Fruit fly (Drosophila melanogaster) whole organism, embryonic: ENCODE measurements around the gene CG3149.
A peak's percentile ranks its signal among the peaks of the same experiment; 100 is the strongest.

Source experiments
- ATbp ChIP-seq: fragments of 200-800 bp; sonication (Bioruptor generic); optimal IDR thresholded peaks from 2 replicates; lab custom pipeline; 2017; ENCODE audit warnings: missing biosample characterization, mild to moderate bottlenecking, missing genetic modification characterization, missing genetic modification reagents
- CG10267 ChIP-seq: fragments of 200-800 bp; sonication (Bioruptor generic); optimal IDR thresholded peaks from 2 replicates; lab custom pipeline; 2018; ENCODE audit warnings: missing biosample characterization, mild to moderate bottlenecking, missing genetic modification characterization, moderate library complexity
- CG11695 ChIP-seq: fragments of 200-800 bp; sonication (Bioruptor generic); IDR thresholded peaks from 3 replicates; pipeline ENCODE4 v1.3.6; 2022; ENCODE audit warnings: missing biosample characterization, missing genetic modification characterization
- CG14441 ChIP-seq: fragments of 200-800 bp; sonication (Bioruptor generic); IDR thresholded peaks from 2 replicates; pipeline ENCODE4 v1.3.6; 2022; ENCODE audit warnings: missing biosample characterization, missing genetic modification characterization
- CG14667 ChIP-seq: fragments of 200-800 bp; sonication (Bioruptor generic); IDR thresholded peaks from 2 replicates; pipeline ENCODE4 v1.3.6; 2022; ENCODE audit warnings: missing biosample characterization, missing genetic modification characterization
- CG17802 ChIP-seq: fragments of 200-800 bp; sonication (Bioruptor generic); optimal IDR thresholded peaks from 2 replicates; lab custom pipeline; 2018; ENCODE audit warnings: missing biosample characterization, mild to moderate bottlenecking, missing genetic modification characterization, moderate library complexity
- CG1832 ChIP-seq: fragments of 200-800 bp; sonication (Bioruptor generic); optimal IDR thresholded peaks from 2 replicates; lab custom pipeline; 2017; ENCODE audit warnings: missing biosample characterization, mild to moderate bottlenecking, missing genetic modification characterization, inconsistent platforms
- CG18764 ChIP-seq: fragments of 200-800 bp; sonication (Bioruptor generic); optimal IDR thresholded peaks from 3 replicates; lab custom pipeline; 2016; ENCODE audit warnings: missing biosample characterization, missing genetic modification characterization
- CG2129 ChIP-seq: fragments of 200-800 bp; sonication (Bioruptor generic); IDR thresholded peaks from 2 replicates; pipeline ENCODE4 v1.3.6; 2022; ENCODE audit warnings: missing biosample characterization, missing genetic modification characterization; ENCODE audit not compliant: partially characterized antibody
- CG2875 ChIP-seq: fragments of 200-800 bp; sonication (Bioruptor generic); optimal IDR thresholded peaks from 2 replicates; lab custom pipeline; 2017; ENCODE audit warnings: missing biosample characterization, mild to moderate bottlenecking, missing genetic modification characterization, missing genetic modification reagents
- CG3838 ChIP-seq: fragments of 200-800 bp; sonication (Bioruptor generic); optimal IDR thresholded peaks from 3 replicates; lab custom pipeline; 2016; ENCODE audit warnings: missing biosample characterization, missing genetic modification characterization
- CG4730 ChIP-seq: fragments of 200-800 bp; sonication (Bioruptor generic); IDR thresholded peaks from 2 replicates; pipeline ENCODE4 v1.3.6; 2022; ENCODE audit warnings: missing biosample characterization, missing genetic modification characterization
- CG6272 ChIP-seq: fragments of 200-800 bp; sonication (Bioruptor generic); IDR thresholded peaks from 2 replicates; pipeline ENCODE4 v1.3.6; 2022; ENCODE audit warnings: missing biosample characterization, missing genetic modification characterization
- CG6683 ChIP-seq: fragments of 200-800 bp; sonication (Bioruptor generic); optimal IDR thresholded peaks from 2 replicates; lab custom pipeline; 2017; ENCODE audit warnings: missing biosample characterization, mild to moderate bottlenecking, missing genetic modification characterization, missing genetic modification reagents
- CG7786 ChIP-seq: fragments of 200-800 bp; sonication (Bioruptor generic); optimal IDR thresholded peaks from 2 replicates; lab custom pipeline; 2016; ENCODE audit warnings: missing biosample characterization, missing genetic modification characterization
- CG8290 ChIP-seq, 3 experiments: fragments of 200-800 bp; sonication (Bioruptor generic); optimal IDR thresholded peaks; 2 replicates each; lab custom pipeline; 2016 to 2019; ENCODE audit warnings: missing biosample characterization in 3 of 3, missing genetic modification characterization in 3 of 3, mild to moderate bottlenecking in 2 of 3, moderate library complexity in 1 of 3
- CG9797 ChIP-seq: fragments of 200-800 bp; sonication (Bioruptor generic); optimal IDR thresholded peaks from 3 replicates; lab custom pipeline; 2018; ENCODE audit warnings: missing biosample characterization, mild to moderate bottlenecking, missing genetic modification characterization
- HHEX ChIP-seq: fragments of 200-800 bp; sonication (Bioruptor generic); optimal IDR thresholded peaks from 3 replicates; lab custom pipeline; 2017; ENCODE audit warnings: missing biosample characterization, mild to moderate bottlenecking, missing genetic modification characterization, missing genetic modification reagents
- Hr3 ChIP-seq: fragments of 200-800 bp; sonication (Bioruptor generic); optimal IDR thresholded peaks from 3 replicates; lab custom pipeline; 2016; ENCODE audit warnings: missing biosample characterization, missing genetic modification characterization
- Hr78 ChIP-seq, 2 experiments: fragments of 200-800 bp in 1 of 2; fragments of >200 bp in 1 of 2; sonication (Bioruptor generic) in 1 of 2; optimal IDR thresholded peaks; 2 replicates each; lab custom pipeline; 2017 to 2019; ENCODE audit warnings: missing biosample characterization in 2 of 2, missing genetic modification characterization in 2 of 2, mild to moderate bottlenecking in 1 of 2, moderate library complexity in 1 of 2
- Hsf ChIP-seq: fragments of 200-800 bp; sonication (Bioruptor generic); optimal IDR thresholded peaks from 3 replicates; lab custom pipeline; 2016; ENCODE audit warnings: missing biosample characterization, missing genetic modification characterization
- MTF-1 ChIP-seq: fragments of 200-800 bp; sonication (Bioruptor generic); optimal IDR thresholded peaks from 2 replicates; lab custom pipeline; 2018; ENCODE audit warnings: missing biosample characterization, mild to moderate bottlenecking, missing genetic modification characterization, borderline replicate concordance
- Mrtf ChIP-seq: fragments of 200-800 bp; sonication (Bioruptor generic); IDR thresholded peaks from 3 replicates; pipeline ENCODE4 v1.3.6; 2022; ENCODE audit warnings: missing biosample characterization, missing genetic modification characterization
- NK7.1 ChIP-seq: fragments of 200-800 bp; sonication (Bioruptor generic); optimal IDR thresholded peaks from 3 replicates; lab custom pipeline; 2016; ENCODE audit warnings: missing biosample characterization, missing genetic modification characterization
- Oaz ChIP-seq: fragments of 200-800 bp; sonication (Bioruptor generic); IDR thresholded peaks from 2 replicates; pipeline ENCODE4 v1.3.6; 2022; ENCODE audit warnings: missing biosample characterization, missing genetic modification characterization
- PHDP ChIP-seq: fragments of 200-800 bp; sonication (Bioruptor generic); optimal IDR thresholded peaks from 3 replicates; lab custom pipeline; 2018; ENCODE audit warnings: missing biosample characterization, mild to moderate bottlenecking, missing genetic modification characterization, moderate library complexity
- Sin3A ChIP-seq: fragments of >200 bp; optimal IDR thresholded peaks from 2 replicates; lab custom pipeline; 2018
- Spps ChIP-seq: fragments of 200-800 bp; sonication (Bioruptor generic); optimal IDR thresholded peaks from 2 replicates; lab custom pipeline; 2018; ENCODE audit warnings: missing biosample characterization, mild to moderate bottlenecking, missing genetic modification characterization
- cato ChIP-seq: fragments of 200-800 bp; sonication (Bioruptor generic); optimal IDR thresholded peaks from 2 replicates; lab custom pipeline; 2016; ENCODE audit warnings: missing biosample characterization, missing genetic modification characterization, borderline replicate concordance
- caup ChIP-seq: fragments of 200-800 bp; sonication (Bioruptor generic); optimal IDR thresholded peaks from 3 replicates; lab custom pipeline; 2017; ENCODE audit warnings: missing biosample characterization, mild to moderate bottlenecking, missing genetic modification characterization, moderate library complexity; ENCODE audit not compliant: severe bottlenecking
- crp ChIP-seq, 2 experiments: fragments of 200-800 bp; sonication (Bioruptor generic); optimal IDR thresholded peaks; 2 replicates in 1 of 2; 3 replicates in 1 of 2; lab custom pipeline; 2017; ENCODE audit warnings: missing biosample characterization in 2 of 2, missing genetic modification characterization in 2 of 2, mild to moderate bottlenecking in 1 of 2, moderate library complexity in 1 of 2
- ems ChIP-seq: fragments of 200-800 bp; sonication (Bioruptor generic); optimal IDR thresholded peaks from 3 replicates; lab custom pipeline; 2016; ENCODE audit warnings: missing biosample characterization, missing genetic modification characterization
- fru ChIP-seq: fragments of >200 bp; optimal IDR thresholded peaks from 2 replicates; lab custom pipeline; 2017
- gcm2 ChIP-seq: fragments of 200-800 bp; sonication (Bioruptor generic); optimal IDR thresholded peaks from 2 replicates; lab custom pipeline; 2016; ENCODE audit warnings: missing biosample characterization, missing genetic modification characterization
- grau ChIP-seq: fragments of 200-800 bp; optimal IDR thresholded peaks from 3 replicates; lab custom pipeline; 2019; ENCODE audit warnings: missing biosample characterization, mild to moderate bottlenecking, missing genetic modification characterization, moderate library complexity
- ham ChIP-seq: fragments of 200-800 bp; sonication (Bioruptor generic); IDR thresholded peaks from 2 replicates; pipeline ENCODE4 v1.3.6; 2022; ENCODE audit warnings: missing biosample characterization, missing genetic modification characterization
- kah ChIP-seq: fragments of 200-800 bp; sonication (Bioruptor generic); optimal IDR thresholded peaks from 2 replicates; lab custom pipeline; 2018; ENCODE audit warnings: missing biosample characterization, mild to moderate bottlenecking, missing genetic modification characterization
- ken ChIP-seq: fragments of 200-800 bp; sonication (Bioruptor generic); IDR thresholded peaks from 3 replicates; pipeline ENCODE4 v1.3.6; 2022; ENCODE audit warnings: missing biosample characterization, missing genetic modification characterization
- lab ChIP-seq: fragments of 200-800 bp; sonication (Bioruptor generic); optimal IDR thresholded peaks from 3 replicates; lab custom pipeline; 2017; ENCODE audit warnings: missing biosample characterization, missing genetic modification characterization, mild to moderate bottlenecking, moderate library complexity, missing genetic modification reagents
- mam ChIP-seq: fragments of 200-800 bp; sonication (Bioruptor generic); optimal IDR thresholded peaks from 3 replicates; lab custom pipeline; 2016; ENCODE audit warnings: missing biosample characterization, missing genetic modification characterization
- nmo ChIP-seq: fragments of 200-800 bp; sonication (Bioruptor generic); optimal IDR thresholded peaks from 2 replicates; lab custom pipeline; 2018; ENCODE audit warnings: missing biosample characterization, mild to moderate bottlenecking, missing genetic modification characterization, moderate library complexity
- pum ChIP-seq: fragments of 200-800 bp; sonication (Bioruptor generic); optimal IDR thresholded peaks from 2 replicates; lab custom pipeline; 2016; ENCODE audit warnings: missing biosample characterization, missing genetic modification characterization
- ro ChIP-seq: fragments of 200-800 bp; sonication (Bioruptor generic); IDR thresholded peaks from 2 replicates; pipeline ENCODE4 v1.3.6; 2022; ENCODE audit warnings: missing biosample characterization, missing genetic modification characterization
- run ChIP-seq: fragments of 200-800 bp; sonication (Bioruptor generic); optimal IDR thresholded peaks from 3 replicates; lab custom pipeline; 2018; ENCODE audit warnings: missing biosample characterization, mild to moderate bottlenecking, missing genetic modification characterization
- scrt ChIP-seq: fragments of 200-800 bp; sonication (Bioruptor generic); optimal IDR thresholded peaks from 2 replicates; lab custom pipeline; 2018; ENCODE audit warnings: missing biosample characterization, mild to moderate bottlenecking, missing genetic modification characterization, moderate library complexity
- sqz ChIP-seq: fragments of 200-800 bp; sonication (Bioruptor generic); optimal IDR thresholded peaks from 3 replicates; lab custom pipeline; 2018; ENCODE audit warnings: missing biosample characterization, mild to moderate bottlenecking, missing genetic modification characterization
- ttk ChIP-seq: fragments of 200-800 bp; sonication (Bioruptor generic); IDR thresholded peaks from 2 replicates; pipeline ENCODE4 v2.1.2; 2022; ENCODE audit warnings: missing biosample characterization, missing genetic modification characterization
- unpg ChIP-seq: fragments of 200-800 bp; sonication (Bioruptor generic); optimal IDR thresholded peaks from 3 replicates; lab custom pipeline; 2018; ENCODE audit warnings: missing biosample characterization, mild to moderate bottlenecking, missing genetic modification characterization, moderate library complexity

The CG3149 gene

DNA sequence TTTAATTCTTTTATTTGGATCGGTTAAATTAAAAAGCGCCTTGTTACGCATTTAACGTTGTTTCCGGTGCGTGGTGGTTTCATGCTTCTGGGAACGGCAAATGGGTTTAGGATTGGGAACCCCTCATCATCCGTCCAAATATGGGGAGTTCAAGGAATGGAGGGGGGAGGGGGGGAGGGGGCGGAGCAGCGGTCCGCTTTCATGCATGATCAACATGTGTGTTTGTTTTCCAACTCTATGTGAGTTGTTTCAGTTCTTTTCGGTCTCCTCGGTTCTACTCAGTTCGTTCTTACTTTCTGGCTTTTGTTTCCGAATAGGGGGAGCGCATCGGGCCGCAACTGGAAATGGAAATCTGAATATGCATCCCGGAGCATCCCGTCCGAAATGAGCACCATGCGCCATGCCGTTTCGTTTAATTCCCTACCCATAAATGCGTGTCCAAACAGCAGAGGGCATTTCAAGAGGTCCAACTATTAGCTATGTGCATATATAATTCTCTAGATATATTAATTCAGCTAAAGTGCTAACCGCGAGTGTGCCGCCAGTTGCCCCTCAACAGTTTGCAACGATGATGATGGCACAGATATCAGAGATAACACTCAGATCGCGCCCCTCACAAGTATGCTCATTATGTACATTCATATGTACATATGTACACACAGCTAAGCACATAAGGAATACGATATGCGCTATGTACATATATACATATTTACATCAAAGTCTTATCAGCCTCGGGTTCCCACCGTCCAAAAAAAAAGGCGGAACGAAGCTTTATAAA lies 17.4 kb downstream of the CG3149 start (continued):
- TF ChIP-seq ham (GFP tag; lab: Robert Waterston, UW) (peak; percentile 56; the same call in 1 of the 2 replicates), nmo (GFP tag; lab: Kevin White, UChicago) (peak; percentile 72), ro (GFP tag; lab: Robert Waterston, UW) (no peak), cato (GFP tag; lab: Kevin White, UChicago) (peak; percentile 79), ken (peak; percentile 84), sqz (GFP tag; lab: Kevin White, UChicago) (peak; percentile 96), CG2875 (GFP tag; lab: Kevin White, UChicago) (peak; percentile 97), CG14441 (GFP tag; lab: Robert Waterston, UW) (no peak), Hr78 (GFP tag; optimal IDR thresholded peaks at IDR 0.05; lab: Kevin White, UChicago) (peak in 1 of 2 experiments; percentile 53), CG3838 (GFP tag; lab: Kevin White, UChicago) (peak; percentile 89), lab (peak; percentile 98), mam (GFP tag; lab: Kevin White, UChicago) (peak; percentile 65), scrt (GFP tag; lab: Kevin White, UChicago) (peak; percentile 88), Hr3 (GFP tag; lab: Kevin White, UChicago) (peak; percentile 66), kah (GFP tag; lab: Kevin White, UChicago) (peak; percentile 81), Spps (peak; percentile 87), CG2129 (GFP tag; lab: Robert Waterston, UW) (no peak), CG17802 (tag; lab: Kevin White, UChicago) (peak; percentile 55), CG6272 (GFP tag; lab: Robert Waterston, UW) (no peak), gcm2 (GFP tag; lab: Kevin White, UChicago) (peak; percentile 74), Sin3A (lab: Kevin White, UChicago) (no peak), pum (GFP tag; lab: Kevin White, UChicago) (peak; percentile 84), Hsf (GFP tag; lab: Kevin White, UChicago) (peak; percentile 78), fru (no peak), CG10267 (tag; lab: Kevin White, UChicago) (peak; percentile 75), CG11695 (GFP tag; lab: Robert Waterston, UW) (peak; percentile 92), CG14667 (GFP tag; lab: Robert Waterston, UW) (peak; percentile 53; the same call in 1 of the 2 replicates), run (tag; lab: Kevin White, UChicago) (peak; percentile 83), CG8290 (GFP tag; optimal IDR thresholded peaks at IDR 0.05; lab: Kevin White, UChicago) (peak; percentile 86), CG8290 (tag; optimal IDR thresholded peaks at IDR 0.05; lab: Kevin White, UChicago) (peak; percentile 98 to 99), caup (GFP tag; lab: Kevin White, UChicago) (peak; percentile 97), CG6683 (GFP tag; lab: Kevin White, UChicago) (peak; percentile 91), ttk (peak; percentile 46; the same call in 1 of the 2 replicates), NK7.1 (GFP tag; lab: Kevin White, UChicago) (peak; percentile 92), CG9797 (GFP tag; lab: Kevin White, UChicago) (peak; percentile 30), unpg (GFP tag; lab: Kevin White, UChicago) (peak; percentile 91), CG4730 (GFP tag; lab: Robert Waterston, UW) (peak; percentile 70), Oaz (GFP tag; lab: Robert Waterston, UW) (peak; percentile 51), PHDP (tag; lab: Kevin White, UChicago) (peak; percentile 94), Mrtf (GFP tag; lab: Robert Waterston, UW) (peak; percentile 72; the same call in 2 of the 3 replicates), CG18764 (GFP tag; lab: Kevin White, UChicago) (peak; percentile 91), CG7786 (GFP tag; lab: Kevin White, UChicago) (peak; percentile 58), HHEX (GFP tag; lab: Kevin White, UChicago) (peak; percentile 96), ATbp (GFP tag; lab: Kevin White, UChicago) (peak; percentile 99), crp (GFP tag; optimal IDR thresholded peaks at IDR 0.05; lab: Kevin White, UChicago) (peak in 1 of 2 experiments; percentile 55), ems (GFP tag; lab: Kevin White, UChicago) (peak; percentile 90), MTF-1 (peak; percentile 98), CG1832 (GFP tag; lab: Kevin White, UChicago) (no peak), grau (peak; percentile 67)
